Fruit fly (Drosophila melanogaster) whole organism, pupa: Measurements from ENCODE around the gene Gr93d.

Experiments used
- CG12605 ChIP-seq: fragments of 200-800 bp; sonication (Bioruptor generic); IDR thresholded peaks from 2 replicates; pipeline ENCODE4 v1.3.6; 2022; ENCODE audit warnings: missing biosample characterization, missing genetic modification characterization
- CG15710 ChIP-seq: fragments of 200-800 bp; sonication (Bioruptor generic); optimal IDR thresholded peaks from 2 replicates; lab custom pipeline; 2018; ENCODE audit warnings: missing biosample characterization, mild to moderate bottlenecking, missing genetic modification characterization, moderate library complexity
- Snoo ChIP-seq: fragments of 200-800 bp; sonication (Bioruptor generic); optimal IDR thresholded peaks from 3 replicates; lab custom pipeline; 2017; ENCODE audit warnings: missing biosample characterization, mild to moderate bottlenecking, missing genetic modification characterization, inconsistent platforms
- rn ChIP-seq: fragments of 200-800 bp; sonication (Bioruptor generic); IDR thresholded peaks from 2 replicates; pipeline ENCODE4 v1.3.6; 2022; ENCODE audit warnings: missing biosample characterization, missing genetic modification characterization

DNA sequence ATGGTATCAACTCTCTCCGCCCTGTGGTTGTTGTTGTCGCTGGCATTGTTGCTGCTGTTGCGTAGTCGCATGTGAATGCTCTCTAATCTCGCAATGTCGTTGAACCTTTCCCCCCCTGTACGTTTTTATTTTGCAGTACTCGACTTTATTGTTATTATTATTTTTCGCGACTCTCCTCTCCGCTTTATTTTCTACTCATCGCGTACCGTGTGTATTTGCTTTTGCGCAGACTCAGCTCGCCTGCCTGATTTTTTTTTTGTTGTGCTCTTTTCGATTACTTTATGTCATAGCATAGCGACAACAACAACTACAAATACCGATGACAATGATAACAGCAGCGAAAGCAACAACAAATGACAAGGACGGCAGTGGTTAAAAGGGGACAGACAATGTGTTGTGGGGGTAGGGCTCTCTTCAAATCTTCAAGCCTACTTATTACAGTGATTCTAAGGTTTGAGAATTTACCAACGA, 16.9 kb downstream of the Gr93d start:
- no peak for TF ChIP-seq rn (GFP tag; lab: Robert Waterston, UW)
- peak; percentile 44 for TF ChIP-seq CG15710 (tag; lab: Kevin White, UChicago)
- no peak for TF ChIP-seq CG12605
- no peak for TF ChIP-seq Snoo
